Worm (Caenorhabditis elegans): ENCODE data around the gene srh-291.

DNA sequence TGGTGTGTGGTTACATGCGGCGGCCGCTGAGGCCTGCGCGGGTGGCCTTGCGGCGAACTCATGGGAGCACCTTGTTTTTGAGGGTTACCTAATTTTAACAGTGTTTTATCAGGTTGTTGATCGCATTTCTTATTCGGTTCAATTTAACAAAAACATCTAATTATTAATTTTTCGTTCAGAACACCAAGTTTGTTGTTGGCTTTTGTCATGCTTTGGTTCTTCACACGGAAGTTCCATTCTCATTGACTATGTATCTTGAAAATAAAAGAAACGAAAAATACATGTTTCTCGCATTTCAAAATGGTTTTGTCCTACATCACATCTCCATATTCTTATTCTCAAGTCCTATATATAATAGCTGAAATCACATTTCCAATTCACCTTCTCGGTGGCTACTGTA, 15.2 kb upstream of the srh-291 start, which contains the start of gene srh-290:
- no peak for TF ChIP-seq T20F7.1 (GFP tag; optimal IDR thresholded peaks at IDR 0.05)
- no peak for TF ChIP-seq nhr-48 (tag; optimal IDR thresholded peaks at IDR 0.05)
- no peak for TF ChIP-seq nhr-25 (tag; optimal IDR thresholded peaks at IDR 0.05; ENCODE audit: borderline replicate concordance, insufficient read depth)
- no peak for TF ChIP-seq mep-1 (tag; optimal IDR thresholded peaks at IDR 0.05)
- TF ChIP-seq lin-39 (tag; optimal IDR thresholded peaks at IDR 0.05): no peak
- TF ChIP-seq mxl-2 (GFP tag; conservative IDR thresholded peaks at IDR 0.05): no peak
- TF ChIP-seq gei-8 (GFP tag; optimal IDR thresholded peaks at IDR 0.05): no peak
- no peak for TF ChIP-seq daf-8 (GFP tag; IDR thresholded peaks at IDR 0.05)
- TF ChIP-seq nhr-11 (tag; optimal IDR thresholded peaks at IDR 0.05): no peak

Measured in whole organism, L4 larva.